Fruit fly (Drosophila melanogaster) whole organism, adult: ENCODE measurements around the gene RluA-2.

Experiments used
- CG1620 ChIP-seq: fragments of 200-800 bp; sonication (Bioruptor generic); optimal IDR thresholded peaks from 2 replicates; lab custom pipeline; 2016; ENCODE audit warnings: missing biosample characterization, missing genetic modification characterization
- CG7045 ChIP-seq: fragments of 200-800 bp; sonication (Bioruptor generic); optimal IDR thresholded peaks from 2 replicates; lab custom pipeline; 2017; ENCODE audit warnings: missing biosample characterization, mild to moderate bottlenecking, missing genetic modification characterization
- CG7101 ChIP-seq: fragments of 200-800 bp; sonication (Bioruptor generic); optimal IDR thresholded peaks from 2 replicates; lab custom pipeline; 2018; ENCODE audit warnings: missing biosample characterization, mild to moderate bottlenecking, missing genetic modification characterization, moderate library complexity
- Crg-1 ChIP-seq: fragments of 200-800 bp; sonication (Bioruptor generic); optimal IDR thresholded peaks from 2 replicates; lab custom pipeline; 2016; ENCODE audit warnings: missing biosample characterization, missing genetic modification characterization
- Hr96 ChIP-seq: fragments of 200-800 bp; sonication (Bioruptor generic); optimal IDR thresholded peaks from 2 replicates; lab custom pipeline; 2016; ENCODE audit warnings: missing biosample characterization, missing genetic modification characterization
- kay ChIP-seq: fragments of 200-800 bp; sonication (Bioruptor generic); peaks from one replicate; lab custom pipeline; 2016; ENCODE audit warnings: missing biosample characterization, missing genetic modification characterization, borderline replicate concordance
- ovo ChIP-seq: fragments of 200-800 bp; sonication (Bioruptor generic); optimal IDR thresholded peaks from 2 replicates; lab custom pipeline; 2016; ENCODE audit warnings: missing biosample characterization, missing genetic modification characterization
- tj ChIP-seq: fragments of 200-800 bp; sonication (Bioruptor generic); optimal IDR thresholded peaks from 3 replicates; lab custom pipeline; 2017; ENCODE audit warnings: missing biosample characterization, mild to moderate bottlenecking, missing genetic modification characterization, moderate library complexity

DNA sequence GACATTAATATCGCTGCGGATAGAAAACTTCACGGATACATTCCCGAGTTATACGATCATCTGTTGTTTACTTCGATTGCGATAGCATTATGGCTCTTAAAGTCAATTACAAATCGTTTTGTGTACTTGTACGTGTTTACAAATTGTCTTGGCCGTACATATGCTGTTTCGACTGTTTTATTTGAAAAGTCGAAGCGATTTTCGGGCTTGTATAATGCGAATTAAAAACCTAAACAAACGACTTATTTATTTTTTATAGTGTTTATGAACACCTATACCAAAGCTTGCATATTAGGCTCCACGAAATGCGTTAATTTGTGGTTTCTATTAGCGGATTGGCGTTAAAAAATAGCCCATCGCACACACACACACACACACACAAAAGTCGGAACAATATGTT lies 4.6 kb upstream of the RluA-2 start:
- TF ChIP-seq Crg-1 (no peak), CG7045 (GFP tag; lab: Kevin White, UChicago) (no peak), CG7101 (tag; lab: Kevin White, UChicago) (no peak), ovo (GFP tag; lab: Kevin White, UChicago) (no peak), Hr96 (GFP tag; lab: Kevin White, UChicago) (no peak), tj (GFP tag; lab: Kevin White, UChicago) (no peak), CG1620 (GFP tag; lab: Kevin White, UChicago) (no peak), kay (peak; percentile 67)
